Fruit fly (Drosophila melanogaster): Measurements from ENCODE around the gene pkm.

Gene pkm

dm6 chrX:11578841-11579240 is 5.1 kb downstream of the pkm start (continued):
- TF ChIP-seq nmo (GFP tag; optimal IDR thresholded peaks at IDR 0.05), result peak; percentile 42
- no peak for TF ChIP-seq Xbp1 (GFP tag; optimal IDR thresholded peaks at IDR 0.05)
- no peak for TF ChIP-seq Xrp1 (GFP tag; IDR thresholded peaks at IDR 0.05)
- TF ChIP-seq Sry-δ (GFP tag; optimal IDR thresholded peaks at IDR 0.05), result peak; percentile 32
- peak; percentile 21; the same call in 1 of the 2 replicates for TF ChIP-seq MBD-R2 (GFP tag; IDR thresholded peaks at IDR 0.05)
- TF ChIP-seq Spps (tag; optimal IDR thresholded peaks at IDR 0.05), result peak; percentile 13
- peak; percentile 54; the same call in 1 of the 2 replicates for TF ChIP-seq ato (GFP tag; IDR thresholded peaks at IDR 0.05; ENCODE audit: partially characterized antibody)
- peak; percentile 66 for TF ChIP-seq Med (GFP tag)
- no peak for TF ChIP-seq Mad (GFP tag; optimal IDR thresholded peaks at IDR 0.05)
- peak; percentile 85 for TF ChIP-seq CG9797 (GFP tag; optimal IDR thresholded peaks at IDR 0.05)
- no peak for TF ChIP-seq vfl (GFP tag; optimal IDR thresholded peaks at IDR 0.05)
- TF ChIP-seq CoRest (tag; optimal IDR thresholded peaks at IDR 0.05), result peak; percentile 17
- no peak for TF ChIP-seq CG10543 (GFP tag; optimal IDR thresholded peaks at IDR 0.05)
- peak; percentile 2 for TF ChIP-seq CG10431 (GFP tag; optimal IDR thresholded peaks at IDR 0.05)
- TF ChIP-seq CG14860 (GFP tag; IDR thresholded peaks at IDR 0.05; ENCODE audit: partially characterized antibody), result 0 out of 3 replicates have a peak, but pooled peaks have one; percentile 25
- TF ChIP-seq row (GFP tag; IDR thresholded peaks at IDR 0.05), result peak; percentile 47; the same call in 2 of the 3 replicates
- TF ChIP-seq unc-4 (GFP tag; IDR thresholded peaks at IDR 0.05; ENCODE audit: partially characterized antibody), result peak; percentile 47; the same call in 1 of the 2 replicates
- TF ChIP-seq CG13287 (GFP tag; IDR thresholded peaks at IDR 0.05; ENCODE audit: partially characterized antibody), result peak; percentile 77
- TF ChIP-seq Lhr (GFP tag; optimal IDR thresholded peaks at IDR 0.05), result peak; percentile 95
- TF ChIP-seq CG12391 (tag; optimal IDR thresholded peaks at IDR 0.05), result peak; percentile 42
- peak; percentile 89 for TF ChIP-seq gfzf (GFP tag; optimal IDR thresholded peaks at IDR 0.05)
- TF ChIP-seq BEAF-32 (GFP tag; optimal IDR thresholded peaks at IDR 0.05), result peak; percentile 44

DNA sequence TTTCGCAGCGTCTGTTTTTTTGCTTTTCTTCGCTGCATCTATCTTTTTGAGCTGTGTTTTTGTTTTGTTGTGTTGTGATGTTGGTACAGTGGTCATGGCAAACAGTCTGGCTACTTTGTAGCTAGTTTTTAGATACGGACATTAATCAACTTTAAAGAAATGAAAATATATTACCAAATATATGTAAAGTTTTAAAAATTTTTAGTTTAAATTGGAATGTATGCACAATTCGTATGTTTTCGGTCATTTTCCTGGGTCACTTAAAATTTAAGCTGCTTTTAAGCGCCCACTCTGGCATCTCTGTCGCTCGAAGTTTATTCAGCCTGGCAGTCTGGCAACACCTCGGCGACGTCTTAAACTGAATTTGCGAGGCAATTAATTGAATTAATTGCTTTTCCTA is 7.4 kb downstream of the pkm start, which contains the start of gene CG11695:
TSS of gene CG11695 (plus strand) at position 344 of the 400 bp plus-strand sequence.
- TF ChIP-seq bsh (GFP tag; optimal IDR thresholded peaks at IDR 0.05) (peak; percentile 7 to 58), CG3726 (GFP tag; IDR thresholded peaks at IDR 0.05) (no peak), CG2129 (GFP tag; IDR thresholded peaks at IDR 0.05; ENCODE audit: partially characterized antibody) (no peak), bab2 (GFP tag; optimal IDR thresholded peaks at IDR 0.05) (peak; percentile 40), Dfd (GFP tag; optimal IDR thresholded peaks at IDR 0.05) (no peak), onecut (GFP tag; IDR thresholded peaks at IDR 0.05) (peak; percentile 8; the same call in 1 of the 2 replicates), NC2α (GFP tag; optimal IDR thresholded peaks at IDR 0.05) (no peak), CG15269 (tag; optimal IDR thresholded peaks at IDR 0.05) (peak; percentile 69), CG10565 (GFP tag; optimal IDR thresholded peaks at IDR 0.05) (no peak), Sox102F (GFP tag; optimal IDR thresholded peaks at IDR 0.05) (no peak), Doc3 (GFP tag; IDR thresholded peaks at IDR 0.05; ENCODE audit: partially characterized antibody) (no peak), Hand (GFP tag; optimal IDR thresholded peaks at IDR 0.05) (no peak), her (GFP tag; optimal IDR thresholded peaks at IDR 0.05) (no peak), CG31224 (GFP tag; IDR thresholded peaks at IDR 0.05) (no peak), CG12391 (tag; optimal IDR thresholded peaks at IDR 0.05) (peak; percentile 81), D19A (tag; optimal IDR thresholded peaks at IDR 0.05) (peak; percentile 34), Ets97D (GFP tag; optimal IDR thresholded peaks at IDR 0.05) (peak; percentile 32), br (optimal IDR thresholded peaks at IDR 0.05) (no peak), pho (GFP tag; optimal IDR thresholded peaks at IDR 0.05) (peak; percentile 35), otp (GFP tag; IDR thresholded peaks at IDR 0.05) (no peak), CG7839 (tag; optimal IDR thresholded peaks at IDR 0.05) (peak; percentile 73), wdn (GFP tag; IDR thresholded peaks at IDR 0.05) (peak; percentile 45; the same call in 1 of the 2 replicates), eve (GFP tag; optimal IDR thresholded peaks at IDR 0.05) (no peak), Atf6 (GFP tag; IDR thresholded peaks at IDR 0.05) (peak; percentile 34; the same call in 1 of the 2 replicates), CG30431 (GFP tag; optimal IDR thresholded peaks at IDR 0.05) (no peak), HmgZ (tag; optimal IDR thresholded peaks at IDR 0.05) (peak; percentile 80), CG18764 (GFP tag; optimal IDR thresholded peaks at IDR 0.05) (peak; percentile 22), vnd (GFP tag; IDR thresholded peaks at IDR 0.05; ENCODE audit: partially characterized antibody) (no peak), Dp (GFP tag; optimal IDR thresholded peaks at IDR 0.05) (peak; percentile 22)
